Fruit fly (Drosophila melanogaster): ENCODE measurements around the gene CG9154.

Gene CG9154

DNA sequence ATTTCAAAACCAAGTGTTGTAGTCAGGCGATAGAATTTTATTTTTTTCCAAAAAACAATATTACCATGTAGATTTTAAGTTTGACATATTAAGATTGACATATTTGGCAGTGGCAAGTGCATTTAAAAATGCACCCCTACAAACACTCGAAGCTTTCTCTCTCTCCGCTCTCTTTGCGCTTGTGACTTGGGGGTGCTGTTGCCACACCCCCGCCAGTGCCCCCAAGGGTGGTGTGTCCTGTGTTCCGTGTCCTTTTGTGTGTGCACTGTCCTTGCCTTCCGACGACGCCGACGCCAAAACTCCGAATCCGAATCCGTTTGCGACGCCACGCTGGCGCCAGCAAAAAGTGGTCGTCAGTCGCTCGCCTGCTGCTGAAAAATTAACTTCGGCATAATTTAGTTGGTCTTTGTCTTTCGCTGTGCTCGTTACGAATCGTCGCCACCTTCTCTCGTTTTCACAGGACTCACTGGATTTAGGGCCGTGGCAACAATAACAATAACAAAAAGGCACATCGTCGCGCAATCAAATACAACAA lies 38.9 kb upstream of the CG9154 start:
- TF ChIP-seq Sp1 (GFP tag; optimal IDR thresholded peaks at IDR 0.05), result no peak
- TF ChIP-seq lola (GFP tag; optimal IDR thresholded peaks at IDR 0.05), result no peak
- no peak for TF ChIP-seq OdsH (GFP tag; optimal IDR thresholded peaks at IDR 0.05)
- no peak for TF ChIP-seq Myc (optimal IDR thresholded peaks at IDR 0.05)
- no peak for TF ChIP-seq Mio (GFP tag; optimal IDR thresholded peaks at IDR 0.05)
- TF ChIP-seq Hnf4 (GFP tag; optimal IDR thresholded peaks at IDR 0.05), result no peak
- no peak for TF ChIP-seq fru (GFP tag; optimal IDR thresholded peaks at IDR 0.05)
- no peak for TF ChIP-seq HLH106 (tag; optimal IDR thresholded peaks at IDR 0.05)
- no peak for TF ChIP-seq Dfd (GFP tag; optimal IDR thresholded peaks at IDR 0.05)
- no peak for TF ChIP-seq br (GFP tag; optimal IDR thresholded peaks at IDR 0.05)
- TF ChIP-seq psq (GFP tag; optimal IDR thresholded peaks at IDR 0.05), result no peak

DNA sequence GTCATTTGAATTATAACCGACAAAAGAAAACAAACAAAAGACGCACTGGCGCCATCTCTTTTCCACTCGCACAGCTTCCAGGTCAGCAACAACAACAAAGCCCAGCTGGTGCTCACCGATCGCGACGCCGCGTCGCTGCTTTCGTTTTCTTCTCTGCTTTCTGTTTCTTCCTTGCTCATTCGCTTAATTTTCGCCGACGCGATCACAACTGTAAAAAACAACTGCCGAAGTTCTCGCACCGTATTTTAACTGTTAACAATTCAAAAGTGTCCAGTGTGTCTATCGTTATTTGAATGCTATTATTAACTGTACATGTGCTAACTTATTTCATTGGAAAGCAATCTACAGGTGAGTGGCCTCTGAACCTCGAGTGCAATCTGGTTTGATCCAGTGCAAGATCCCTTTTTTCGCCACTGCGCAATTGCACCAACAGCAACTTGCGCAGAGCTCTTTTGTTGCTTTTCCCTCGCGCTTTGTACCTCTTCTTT lies 29.8 kb upstream of the CG9154 start, which contains the start of gene stai:
Gene stai (plus strand): TSS at position 176 of the 488 bp plus-strand sequence.
- TF ChIP-seq dmrt93B (GFP tag; optimal IDR thresholded peaks at IDR 0.05) (no peak), Sp1 (GFP tag; optimal IDR thresholded peaks at IDR 0.05) (peak; percentile 32), woc (GFP tag; optimal IDR thresholded peaks at IDR 0.05) (no peak), CG9705 (GFP tag; optimal IDR thresholded peaks at IDR 0.05) (no peak), psq (GFP tag; optimal IDR thresholded peaks at IDR 0.05) (peak; percentile 96), jim (GFP tag; optimal IDR thresholded peaks at IDR 0.05) (no peak), tai (GFP tag; optimal IDR thresholded peaks at IDR 0.05) (no peak), Abd-B (GFP tag; optimal IDR thresholded peaks at IDR 0.05) (no peak), Jra (GFP tag; optimal IDR thresholded peaks at IDR 0.05) (no peak), Mio (GFP tag; optimal IDR thresholded peaks at IDR 0.05) (no peak), brk (GFP tag; optimal IDR thresholded peaks at IDR 0.05) (no peak), Rel (GFP tag; optimal IDR thresholded peaks at IDR 0.05) (no peak), Rel (tag; optimal IDR thresholded peaks at IDR 0.05) (no peak), dsf (GFP tag; optimal IDR thresholded peaks at IDR 0.05; ENCODE audit: borderline replicate concordance) (no peak), GATAd (GFP tag; optimal IDR thresholded peaks at IDR 0.05) (no peak), fru (GFP tag; optimal IDR thresholded peaks at IDR 0.05) (peak; percentile 0), sage (GFP tag; optimal IDR thresholded peaks at IDR 0.05) (no peak), lola (GFP tag; optimal IDR thresholded peaks at IDR 0.05) (no peak), rgr (GFP tag; optimal IDR thresholded peaks at IDR 0.05) (no peak), OdsH (GFP tag; optimal IDR thresholded peaks at IDR 0.05) (no peak)

DNA sequence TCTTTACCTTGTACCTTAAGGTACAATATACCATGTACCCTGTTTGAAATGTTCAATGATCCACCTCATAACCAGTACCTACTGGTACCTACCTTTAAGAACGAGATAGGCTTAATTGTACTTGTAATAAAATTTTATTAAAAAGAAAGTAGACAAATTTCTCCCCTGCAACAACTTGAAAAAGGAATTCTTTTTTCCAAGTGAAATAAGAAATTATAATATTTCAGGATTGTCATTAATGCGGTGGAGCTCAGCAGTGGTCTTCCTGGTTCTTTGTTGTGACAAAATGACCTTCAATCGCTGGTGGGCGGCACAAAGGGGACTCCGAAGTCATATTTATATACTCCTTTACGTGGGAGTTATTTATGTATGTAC lies 28.8 kb upstream of the CG9154 start:
- TF ChIP-seq Dfd (GFP tag; optimal IDR thresholded peaks at IDR 0.05) (no peak), pan (optimal IDR thresholded peaks at IDR 0.05) (no peak), woc (GFP tag; optimal IDR thresholded peaks at IDR 0.05) (peak; percentile 30), CG9705 (GFP tag; optimal IDR thresholded peaks at IDR 0.05) (no peak), h (GFP tag; optimal IDR thresholded peaks at IDR 0.05) (no peak), usp (GFP tag; optimal IDR thresholded peaks at IDR 0.05) (no peak), rgr (GFP tag; optimal IDR thresholded peaks at IDR 0.05) (no peak), sv (GFP tag; optimal IDR thresholded peaks at IDR 0.05) (no peak), psq (GFP tag; optimal IDR thresholded peaks at IDR 0.05) (no peak), sage (GFP tag; optimal IDR thresholded peaks at IDR 0.05) (peak; percentile 14), Dif (GFP tag; optimal IDR thresholded peaks at IDR 0.05; ENCODE audit: partially characterized antibody) (no peak), brk (GFP tag; optimal IDR thresholded peaks at IDR 0.05) (no peak), Sp1 (GFP tag; optimal IDR thresholded peaks at IDR 0.05) (no peak)

DNA sequence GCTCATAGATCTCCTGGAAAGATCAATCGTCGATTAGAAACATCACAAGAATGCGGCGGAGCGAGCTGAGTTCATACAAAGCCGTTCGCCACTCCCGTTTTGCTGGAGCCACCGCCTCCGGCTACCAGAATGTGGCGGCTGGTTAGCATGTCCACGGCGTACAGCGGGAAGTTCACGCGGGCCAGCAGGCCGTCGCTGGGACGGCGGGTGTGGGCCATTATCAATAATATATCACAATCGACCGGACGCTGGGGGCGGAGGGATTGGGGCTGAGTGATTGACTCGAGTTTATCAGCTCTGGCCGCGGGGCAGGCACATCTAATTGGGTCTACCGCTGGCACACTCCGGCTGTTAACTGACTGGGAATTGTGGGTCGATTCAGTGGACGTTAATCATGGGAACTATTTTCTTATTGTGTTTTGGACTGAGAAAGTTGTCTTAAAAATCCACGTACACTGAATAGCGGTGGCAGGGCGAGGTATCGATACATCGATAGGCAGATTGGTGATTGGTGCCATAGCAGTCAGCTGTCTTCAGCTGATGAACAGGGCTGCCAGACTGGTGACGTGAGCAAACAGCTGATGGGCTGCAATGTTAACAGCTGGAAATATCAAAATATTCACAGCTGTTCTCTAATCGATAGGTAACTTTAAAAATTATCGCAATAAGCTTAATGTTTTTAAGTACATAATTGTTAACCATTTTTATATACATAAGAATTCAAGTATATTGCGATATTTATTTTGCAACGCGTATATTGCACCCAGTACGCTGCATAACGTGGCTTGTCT lies 28.2 kb upstream of the CG9154 start, which contains the start of gene CG9175:
Gene CG9175 (minus strand): TSS at position 488 of the 791 bp plus-strand sequence.
- TF ChIP-seq Vsx2 (GFP tag; optimal IDR thresholded peaks at IDR 0.05; ENCODE audit: partially characterized antibody) (no peak), foxo (GFP tag; optimal IDR thresholded peaks at IDR 0.05) (peak in 1 of 2 experiments; percentile 15), Dif (GFP tag; optimal IDR thresholded peaks at IDR 0.05; ENCODE audit: partially characterized antibody) (peak; percentile 84), ey (GFP tag; optimal IDR thresholded peaks at IDR 0.05) (no peak), Myc (optimal IDR thresholded peaks at IDR 0.05) (peak; percentile 41), CrebA (GFP tag; optimal IDR thresholded peaks at IDR 0.05; ENCODE audit: borderline replicate concordance) (no peak), Hr83 (GFP tag; optimal IDR thresholded peaks at IDR 0.05; ENCODE audit: poor library complexity, severe bottlenecking) (peak; percentile 13), woc (GFP tag; optimal IDR thresholded peaks at IDR 0.05) (peak; percentile 68), Jra (GFP tag; optimal IDR thresholded peaks at IDR 0.05) (no peak), h (GFP tag; optimal IDR thresholded peaks at IDR 0.05) (peak; percentile 40), usp (GFP tag; optimal IDR thresholded peaks at IDR 0.05) (no peak), GATAd (GFP tag; optimal IDR thresholded peaks at IDR 0.05) (no peak), dsf (GFP tag; optimal IDR thresholded peaks at IDR 0.05; ENCODE audit: borderline replicate concordance) (no peak), Hnf4 (GFP tag; optimal IDR thresholded peaks at IDR 0.05) (peak; percentile 9), rgr (GFP tag; optimal IDR thresholded peaks at IDR 0.05) (no peak), HLH106 (tag; optimal IDR thresholded peaks at IDR 0.05) (peak; percentile 0), dl (GFP tag; optimal IDR thresholded peaks at IDR 0.05; ENCODE audit: insufficient read depth in 1 of 2, partially characterized antibody in 2 of 2) (peak in 1 of 2 experiments; percentile 53), Rel (GFP tag; optimal IDR thresholded peaks at IDR 0.05) (no peak), Rel (tag; optimal IDR thresholded peaks at IDR 0.05) (peak; percentile 28), jim (GFP tag; optimal IDR thresholded peaks at IDR 0.05) (peak; percentile 40), psq (GFP tag; optimal IDR thresholded peaks at IDR 0.05) (no peak)

All from whole organism, wandering third instar larva.